Worm (Caenorhabditis elegans) whole organism, L2 larva: ENCODE measurements around the gene T26E4.18.

Experiments
- C34F6.9 ChIP-seq: fragments of 150-350 bp; optimal IDR thresholded peaks from 2 replicates; lab custom pipeline; 2014; ENCODE audit warnings: missing biosample characterization, missing genetic modification characterization
- F13H6.1 ChIP-seq: sonication (generic microtip); optimal IDR thresholded peaks from 2 replicates; lab custom pipeline; 2016; ENCODE audit warnings: missing genetic modification characterization, missing compliant biosample characterization
- R02D3.7 ChIP-seq: fragments of 150-350 bp; optimal IDR thresholded peaks from 2 replicates; lab custom pipeline; 2014; ENCODE audit warnings: missing biosample characterization, missing genetic modification characterization
- Y55F3AM.14 ChIP-seq: fragments of 200-800 bp; sonication (Bioruptor generic); optimal IDR thresholded peaks from 2 replicates; lab custom pipeline; 2018; ENCODE audit warnings: mild to moderate bottlenecking, missing genetic modification characterization, missing compliant biosample characterization
- ZK546.5 ChIP-seq: sonication (generic microtip); optimal IDR thresholded peaks from 2 replicates; lab custom pipeline; 2017; ENCODE audit warnings: missing biosample characterization, missing genetic modification characterization
- aly-2 ChIP-seq: fragments of 150-350 bp; optimal IDR thresholded peaks from 2 replicates; lab custom pipeline; 2014; ENCODE audit warnings: missing biosample characterization, missing genetic modification characterization
- blmp-1 ChIP-seq: sonication (generic microtip); optimal IDR thresholded peaks from 2 replicates; lab custom pipeline; 2017; ENCODE audit warnings: missing genetic modification characterization, mild to moderate bottlenecking, missing compliant biosample characterization, antibody characterized with exemption, moderate library complexity; ENCODE audit not compliant: insufficient read depth
- crh-2 ChIP-seq: sonication (generic microtip); optimal IDR thresholded peaks from 2 replicates; lab custom pipeline; 2017; ENCODE audit warnings: missing biosample characterization, missing genetic modification characterization
- dmd-4 ChIP-seq: sonication (generic microtip); optimal IDR thresholded peaks from 2 replicates; lab custom pipeline; 2017; ENCODE audit warnings: missing biosample characterization, missing genetic modification characterization
- egl-27 ChIP-seq: sonication (generic microtip); optimal IDR thresholded peaks from 3 replicates; lab custom pipeline; 2017; ENCODE audit warnings: missing biosample characterization, missing genetic modification reagents, missing genetic modification characterization
- elt-1 ChIP-seq: fragments of 150-350 bp; optimal IDR thresholded peaks from 2 replicates; lab custom pipeline; 2014; ENCODE audit warnings: missing biosample characterization, missing genetic modification characterization
- elt-3 ChIP-seq: sonication (generic microtip); optimal IDR thresholded peaks from 2 replicates; lab custom pipeline; 2017; ENCODE audit warnings: missing biosample characterization, missing genetic modification characterization
- fos-1 ChIP-seq: fragments of 150-350 bp; optimal IDR thresholded peaks from 2 replicates; lab custom pipeline; 2014; ENCODE audit warnings: missing biosample characterization, missing genetic modification characterization
- lin-11 ChIP-seq: fragments of 150-350 bp; sonication (generic microtip); optimal IDR thresholded peaks from 2 replicates; lab custom pipeline; 2014; ENCODE audit warnings: missing biosample characterization, missing genetic modification characterization, inconsistent platforms, mixed read lengths
- lin-13 ChIP-seq: fragments of 150-350 bp; optimal IDR thresholded peaks from 2 replicates; lab custom pipeline; 2014; ENCODE audit warnings: missing biosample characterization, missing genetic modification reagents, missing genetic modification characterization
- lin-39 ChIP-seq: fragments of 150-350 bp; optimal IDR thresholded peaks from 2 replicates; lab custom pipeline; 2014; ENCODE audit warnings: missing biosample characterization, missing genetic modification reagents, missing genetic modification characterization
- mab-5 ChIP-seq: fragments of 150-350 bp; optimal IDR thresholded peaks from 2 replicates; lab custom pipeline; 2014; ENCODE audit warnings: missing biosample characterization, missing genetic modification characterization
- mbf-1 ChIP-seq: sonication (generic microtip); optimal IDR thresholded peaks from 2 replicates; lab custom pipeline; 2017; ENCODE audit warnings: missing biosample characterization, missing genetic modification characterization
- mdl-1 ChIP-seq, 2 experiments: fragments of 150-350 bp in 1 of 2; sonication (generic microtip) in 1 of 2; optimal IDR thresholded peaks; 2 replicates each; lab custom pipeline; 2017; ENCODE audit warnings: missing biosample characterization in 2 of 2, missing genetic modification characterization in 2 of 2
- nhr-10 ChIP-seq: sonication (generic microtip); optimal IDR thresholded peaks from 2 replicates; lab custom pipeline; 2017; ENCODE audit warnings: missing biosample characterization, missing genetic modification characterization
- nhr-11 ChIP-seq: fragments of 150-350 bp; optimal IDR thresholded peaks from 2 replicates; lab custom pipeline; 2014; ENCODE audit warnings: missing biosample characterization, missing genetic modification characterization
- nhr-12 ChIP-seq: fragments of 150-350 bp; optimal IDR thresholded peaks from 2 replicates; lab custom pipeline; 2014; ENCODE audit warnings: missing biosample characterization, missing genetic modification characterization
- nhr-129 ChIP-seq: fragments of 150-350 bp; optimal IDR thresholded peaks from 2 replicates; lab custom pipeline; 2014; ENCODE audit warnings: missing biosample characterization, missing genetic modification characterization
- nhr-21 ChIP-seq: fragments of 150-350 bp; optimal IDR thresholded peaks from 2 replicates; lab custom pipeline; 2014; ENCODE audit warnings: missing biosample characterization, missing genetic modification characterization
- nhr-23 ChIP-seq: fragments of 150-350 bp; optimal IDR thresholded peaks from 2 replicates; lab custom pipeline; 2014; ENCODE audit warnings: missing biosample characterization, missing genetic modification reagents, missing genetic modification characterization
- nhr-237 ChIP-seq: fragments of 150-350 bp; optimal IDR thresholded peaks from 2 replicates; lab custom pipeline; 2014; ENCODE audit warnings: missing biosample characterization, missing genetic modification characterization
- nhr-25 ChIP-seq: fragments of 150-350 bp; sonication (generic microtip); optimal IDR thresholded peaks from 3 replicates; lab custom pipeline; 2014; ENCODE audit warnings: missing biosample characterization, missing genetic modification characterization
- nhr-6 ChIP-seq: fragments of 150-350 bp; optimal IDR thresholded peaks from 2 replicates; lab custom pipeline; 2014; ENCODE audit warnings: missing biosample characterization, missing genetic modification characterization
- nhr-77 ChIP-seq: fragments of 150-350 bp; optimal IDR thresholded peaks from 2 replicates; lab custom pipeline; 2014; ENCODE audit warnings: missing biosample characterization, missing genetic modification characterization
- peb-1 ChIP-seq: fragments of 150-350 bp; optimal IDR thresholded peaks from 2 replicates; lab custom pipeline; 2014; ENCODE audit warnings: missing biosample characterization, missing genetic modification characterization
- skn-1 ChIP-seq: sonication (generic microtip); optimal IDR thresholded peaks from 2 replicates; lab custom pipeline; 2017; ENCODE audit warnings: missing biosample characterization, missing genetic modification characterization
- sma-3 ChIP-seq: sonication (generic microtip); optimal IDR thresholded peaks from 2 replicates; lab custom pipeline; 2016; ENCODE audit warnings: missing genetic modification reagents, missing genetic modification characterization, missing compliant biosample characterization
- sma-9 ChIP-seq, 2 experiments: fragments of 150-350 bp in 1 of 2; sonication (generic microtip) in 1 of 2; optimal IDR thresholded peaks; 2 replicates each; lab custom pipeline; 2014 to 2016; ENCODE audit warnings: missing genetic modification characterization in 2 of 2, mild to moderate bottlenecking in 1 of 2, missing biosample characterization in 1 of 2, missing compliant biosample characterization in 1 of 2, missing genetic modification reagents in 1 of 2, moderate library complexity in 1 of 2
- snpc-4 ChIP-seq: fragments of 150-350 bp; optimal IDR thresholded peaks from 2 replicates; lab custom pipeline; 2014; ENCODE audit warnings: missing biosample characterization, missing genetic modification characterization
- unc-39 ChIP-seq: fragments of 150-350 bp; optimal IDR thresholded peaks from 2 replicates; lab custom pipeline; 2014; ENCODE audit warnings: missing biosample characterization, missing genetic modification characterization
- unc-55 ChIP-seq: fragments of 150-350 bp; sonication (generic microtip); optimal IDR thresholded peaks from 3 replicates; lab custom pipeline; 2014; ENCODE audit warnings: missing biosample characterization, missing genetic modification reagents, missing genetic modification characterization
- unc-62 ChIP-seq: fragments of 150-350 bp; optimal IDR thresholded peaks from 2 replicates; lab custom pipeline; 2014; ENCODE audit warnings: missing biosample characterization, missing genetic modification reagents, missing genetic modification characterization
- zag-1 ChIP-seq: fragments of 150-350 bp; optimal IDR thresholded peaks from 2 replicates; lab custom pipeline; 2014; ENCODE audit warnings: missing biosample characterization, missing genetic modification characterization
- ztf-1 ChIP-seq: fragments of 200-800 bp; sonication (Bioruptor generic); conservative IDR thresholded peaks from 2 replicates; pipeline ENCODE4 v1.3.6; 2022; ENCODE audit warnings: missing genetic modification characterization, missing compliant biosample characterization
- ztf-11 ChIP-seq: sonication (generic microtip); optimal IDR thresholded peaks from 2 replicates; lab custom pipeline; 2017; ENCODE audit warnings: missing biosample characterization, missing genetic modification characterization
- ztf-4 ChIP-seq: fragments of 150-350 bp; optimal IDR thresholded peaks from 2 replicates; lab custom pipeline; 2014; ENCODE audit warnings: missing biosample characterization, missing genetic modification characterization

The T26E4.18 gene

ce11 chrV:15776651-15777050 lies 27.0 kb downstream of the T26E4.18 start, which contains the start of gene nhr-283:
Gene nhr-283 (minus strand): TSS chrV:15776751.
- no peak for TF ChIP-seq zag-1 (tag; lab: Kevin White, UChicago)
- TF ChIP-seq nhr-10 (tag; lab: Kevin White, UChicago): no peak
- no peak for TF ChIP-seq elt-3 (tag; lab: Kevin White, UChicago)
- TF ChIP-seq egl-27 (tag; lab: Kevin White, UChicago): no peak
- TF ChIP-seq nhr-21 (tag; lab: Kevin White, UChicago): no peak
- TF ChIP-seq Y55F3AM.14 (GFP tag; lab: Kevin White, UChicago): no peak
- no peak for TF ChIP-seq F13H6.1 (tag; lab: Kevin White, UChicago)
- TF ChIP-seq nhr-77 (tag; lab: Kevin White, UChicago): no peak
- TF ChIP-seq aly-2: no peak

- TF ChIP-seq sma-9 (GFP tag; optimal IDR thresholded peaks at IDR 0.05; lab: Kevin White, UChicago) (peak; percentile 29), sma-9 (tag; optimal IDR thresholded peaks at IDR 0.05; lab: Kevin White, UChicago) (no peak), mdl-1 (tag; optimal IDR thresholded peaks at IDR 0.05; lab: Kevin White, UChicago) (peak in 1 of 2 experiments; percentile 1), R02D3.7 (tag; lab: Kevin White, UChicago) (no peak)
Observed at ce11 chrV:15773941-15774340, 29.7 kb downstream of the T26E4.18 start.

ce11 chrV:15773141-15773540 lies 30.5 kb downstream of the T26E4.18 start, which contains the start of gene nhr-60:
Gene nhr-60 (minus strand): TSS chrV:15773241.
- no peak for TF ChIP-seq mbf-1 (tag; lab: Kevin White, UChicago)
- no peak for TF ChIP-seq nhr-25 (tag; lab: Kevin White, UChicago)
- TF ChIP-seq lin-13 (GFP tag; lab: Kevin White, UChicago): no peak
- TF ChIP-seq unc-39: no peak
- no peak for TF ChIP-seq nhr-10 (tag; lab: Kevin White, UChicago)
- no peak for TF ChIP-seq unc-62 (GFP tag; lab: Kevin White, UChicago)
- TF ChIP-seq nhr-237: no peak
- TF ChIP-seq ztf-4: no peak
- no peak for TF ChIP-seq nhr-129 (tag; lab: Kevin White, UChicago)
- TF ChIP-seq crh-2: no peak
- TF ChIP-seq F13H6.1 (tag; lab: Kevin White, UChicago): no peak
- no peak for TF ChIP-seq nhr-77 (tag; lab: Kevin White, UChicago)
- TF ChIP-seq sma-3 (GFP tag; lab: Kevin White, UChicago): no peak
- TF ChIP-seq zag-1 (tag; lab: Kevin White, UChicago): no peak

ce11 chrV:15769072-15769471 lies 34.6 kb downstream of the T26E4.18 start, which contains the start of gene F57A10.4:
Gene F57A10.4 (plus strand): TSS chrV:15769438.
- TF ChIP-seq snpc-4 (tag; lab: Kevin White, UChicago): no peak
- TF ChIP-seq C34F6.9 (tag; lab: Kevin White, UChicago): no peak
- TF ChIP-seq mbf-1 (tag; lab: Kevin White, UChicago): no peak
- no peak for TF ChIP-seq nhr-129 (tag; lab: Kevin White, UChicago)
- TF ChIP-seq ztf-11 (tag; lab: Kevin White, UChicago): no peak
- TF ChIP-seq ZK546.5 (tag; lab: Kevin White, UChicago): no peak
- no peak for TF ChIP-seq nhr-11
- TF ChIP-seq nhr-25 (tag; lab: Kevin White, UChicago): no peak
- TF ChIP-seq skn-1 (tag; lab: Kevin White, UChicago): no peak
- TF ChIP-seq unc-55 (GFP tag; lab: Kevin White, UChicago): no peak
- TF ChIP-seq nhr-23: no peak
- TF ChIP-seq egl-27 (tag; lab: Kevin White, UChicago): no peak
- TF ChIP-seq elt-1 (tag; lab: Kevin White, UChicago): no peak
- no peak for TF ChIP-seq unc-62 (GFP tag; lab: Kevin White, UChicago)
- TF ChIP-seq nhr-21 (tag; lab: Kevin White, UChicago): no peak
- no peak for TF ChIP-seq peb-1 (tag; lab: Kevin White, UChicago)
- TF ChIP-seq dmd-4 (tag; lab: Kevin White, UChicago): no peak
- no peak for TF ChIP-seq nhr-237
- TF ChIP-seq aly-2: no peak
- TF ChIP-seq nhr-12: no peak

- TF ChIP-seq sma-9 (GFP tag; optimal IDR thresholded peaks at IDR 0.05; lab: Kevin White, UChicago): peak; percentile 95
- no peak for TF ChIP-seq sma-9 (tag; optimal IDR thresholded peaks at IDR 0.05; lab: Kevin White, UChicago)
- peak; percentile 57 for TF ChIP-seq fos-1 (tag; lab: Kevin White, UChicago)
- peak; percentile 64 for TF ChIP-seq lin-11 (tag; lab: Kevin White, UChicago)
- peak; percentile 92 for TF ChIP-seq lin-13 (GFP tag; lab: Kevin White, UChicago)
- TF ChIP-seq ztf-4: peak; percentile 84
- peak; percentile 78 for TF ChIP-seq nhr-129 (tag; lab: Kevin White, UChicago)
- TF ChIP-seq mab-5: peak; percentile 90
- TF ChIP-seq nhr-6 (tag; lab: Kevin White, UChicago): peak; percentile 84
- TF ChIP-seq nhr-25 (tag; lab: Kevin White, UChicago): peak; percentile 92
- TF ChIP-seq nhr-11: no peak
- TF ChIP-seq Y55F3AM.14 (GFP tag; lab: Kevin White, UChicago): peak; percentile 37
- peak; percentile 41 for TF ChIP-seq dmd-4 (tag; lab: Kevin White, UChicago)
- no peak for TF ChIP-seq lin-39 (tag; lab: Kevin White, UChicago)
- TF ChIP-seq zag-1 (tag; lab: Kevin White, UChicago): peak; percentile 67
- peak; percentile 91 for TF ChIP-seq F13H6.1 (tag; lab: Kevin White, UChicago)
- TF ChIP-seq blmp-1 (tag; lab: Kevin White, UChicago): peak; percentile 9
- peak; percentile 68 for TF ChIP-seq nhr-77 (tag; lab: Kevin White, UChicago)
- no peak for TF ChIP-seq mbf-1 (tag; lab: Kevin White, UChicago)
- TF ChIP-seq snpc-4 (tag; lab: Kevin White, UChicago): peak; percentile 87
- TF ChIP-seq ztf-1 (GFP tag; lab: Robert Waterston, UW): no peak
- peak in 1 of 2 experiments; percentile 19 for TF ChIP-seq mdl-1 (tag; optimal IDR thresholded peaks at IDR 0.05; lab: Kevin White, UChicago)
- TF ChIP-seq nhr-23: no peak
Observed at ce11 chrV:15766122-15766594, 37.5 kb downstream of the T26E4.18 start, which contains the start of the genes haf-3 and F57A10.2. Gene haf-3 (minus strand): TSS chrV:15766172. Gene F57A10.2 (plus strand): TSS chrV:15766575.
